Worm (Caenorhabditis elegans) whole organism, L3 larva: ENCODE data around the gene clec-162.
"Not testable (repeated sequence)": the region's sequence is repeated elsewhere in the genome, so short reads cannot be mapped to it uniquely, and the experiment has no call there.

ENCODE experiments used
- R02D3.7 ChIP-seq: fragments of 150-350 bp; optimal IDR thresholded peaks from 2 replicates; lab custom pipeline; 2014; ENCODE audit warnings: missing biosample characterization, missing genetic modification characterization
- aly-2 ChIP-seq: fragments of 150-350 bp; optimal IDR thresholded peaks from 2 replicates; lab custom pipeline; 2014; ENCODE audit warnings: missing biosample characterization, missing genetic modification characterization
- ama-1 ChIP-seq: fragments of 150-350 bp; optimal IDR thresholded peaks from 2 replicates; lab custom pipeline; 2018
- ceh-28 ChIP-seq: fragments of 150-350 bp; optimal IDR thresholded peaks from 2 replicates; lab custom pipeline; 2014; ENCODE audit warnings: missing biosample characterization, missing genetic modification reagents, missing genetic modification characterization
- ceh-9 ChIP-seq: sonication (generic microtip); optimal IDR thresholded peaks from 2 replicates; lab custom pipeline; 2018; ENCODE audit warnings: missing biosample characterization, missing genetic modification characterization
- daf-12 ChIP-seq: fragments of 150-350 bp; optimal IDR thresholded peaks from 2 replicates; lab custom pipeline; 2014; ENCODE audit warnings: missing biosample characterization, missing genetic modification reagents, missing genetic modification characterization
- egl-27 ChIP-seq: sonication (generic microtip); optimal IDR thresholded peaks from 4 replicates; lab custom pipeline; 2017; ENCODE audit warnings: missing biosample characterization, missing genetic modification reagents, missing genetic modification characterization
- egl-5 ChIP-seq: fragments of 150-350 bp; optimal IDR thresholded peaks from 2 replicates; lab custom pipeline; 2017; ENCODE audit warnings: missing biosample characterization, missing genetic modification reagents, missing genetic modification characterization, inconsistent platforms
- elt-1 ChIP-seq: fragments of 150-350 bp; optimal IDR thresholded peaks from 2 replicates; lab custom pipeline; 2014; ENCODE audit warnings: missing biosample characterization, missing genetic modification characterization
- elt-2 ChIP-seq: sonication (generic microtip); optimal IDR thresholded peaks from 2 replicates; lab custom pipeline; 2016; ENCODE audit warnings: missing genetic modification reagents, mild to moderate bottlenecking, missing genetic modification characterization, missing compliant biosample characterization
- elt-3 ChIP-seq, 3 experiments: fragments of 150-350 bp in 1 of 3; sonication (generic microtip) in 2 of 3; optimal IDR thresholded peaks; 2 replicates in 2 of 3; 4 replicates in 1 of 3; lab custom pipeline; 2014 to 2017; ENCODE audit warnings: missing biosample characterization in 3 of 3, missing genetic modification characterization in 3 of 3
- fkh-10 ChIP-seq: sonication (generic microtip); optimal IDR thresholded peaks from 2 replicates; lab custom pipeline; 2017; ENCODE audit warnings: missing biosample characterization, missing genetic modification reagents, missing genetic modification characterization
- fkh-2 ChIP-seq: fragments of 150-350 bp; optimal IDR thresholded peaks from 2 replicates; lab custom pipeline; 2014; ENCODE audit warnings: missing biosample characterization, missing genetic modification reagents, missing genetic modification characterization
- jun-1 ChIP-seq: fragments of 150-350 bp; optimal IDR thresholded peaks from 2 replicates; lab custom pipeline; 2014; ENCODE audit warnings: missing biosample characterization, missing genetic modification reagents, missing genetic modification characterization
- lin-39 ChIP-seq: fragments of 150-350 bp; optimal IDR thresholded peaks from 2 replicates; lab custom pipeline; 2018; ENCODE audit warnings: missing biosample characterization, missing genetic modification reagents, missing genetic modification characterization
- lsy-12 ChIP-seq: sonication (generic microtip); optimal IDR thresholded peaks from 2 replicates; lab custom pipeline; 2016; ENCODE audit warnings: mild to moderate bottlenecking, missing genetic modification characterization, missing compliant biosample characterization
- mdl-1 ChIP-seq: fragments of 150-350 bp; optimal IDR thresholded peaks from 2 replicates; lab custom pipeline; 2014; ENCODE audit warnings: missing biosample characterization, missing genetic modification characterization
- nfya-1 ChIP-seq: sonication (generic microtip); optimal IDR thresholded peaks from 2 replicates; lab custom pipeline; 2017; ENCODE audit warnings: missing genetic modification characterization, mild to moderate bottlenecking, missing compliant biosample characterization, antibody characterized with exemption, moderate library complexity; ENCODE audit not compliant: insufficient read depth
- nhr-11 ChIP-seq: fragments of 150-350 bp; optimal IDR thresholded peaks from 2 replicates; lab custom pipeline; 2014; ENCODE audit warnings: missing biosample characterization, missing genetic modification characterization
- nhr-237 ChIP-seq: fragments of 150-350 bp; optimal IDR thresholded peaks from 2 replicates; lab custom pipeline; 2014; ENCODE audit warnings: missing biosample characterization, missing genetic modification characterization
- nhr-76 ChIP-seq: fragments of 150-350 bp; sonication (generic microtip); optimal IDR thresholded peaks from 5 replicates; lab custom pipeline; 2014; ENCODE audit warnings: missing biosample characterization, missing genetic modification characterization
- nhr-77 ChIP-seq: fragments of 150-350 bp; optimal IDR thresholded peaks from 2 replicates; lab custom pipeline; 2014; ENCODE audit warnings: missing biosample characterization, missing genetic modification characterization
- pha-4 ChIP-seq: fragments of 150-350 bp; optimal IDR thresholded peaks from 2 replicates; lab custom pipeline; 2014; ENCODE audit warnings: missing biosample characterization, missing genetic modification reagents, missing genetic modification characterization
- pqm-1 ChIP-seq: fragments of 150-350 bp; optimal IDR thresholded peaks from 2 replicates; lab custom pipeline; 2017; ENCODE audit warnings: missing biosample characterization, missing genetic modification characterization, inconsistent platforms
- sea-2 ChIP-seq: fragments of 150-350 bp; sonication (generic microtip); optimal IDR thresholded peaks from 4 replicates; lab custom pipeline; 2014; ENCODE audit warnings: missing biosample characterization, missing genetic modification reagents, missing genetic modification characterization
- skn-1 ChIP-seq: fragments of 150-350 bp; optimal IDR thresholded peaks from 2 replicates; lab custom pipeline; 2014; ENCODE audit warnings: missing biosample characterization, missing genetic modification characterization
- tbx-2 ChIP-seq: sonication (generic microtip); optimal IDR thresholded peaks from 2 replicates; lab custom pipeline; 2016; ENCODE audit warnings: mild to moderate bottlenecking, missing genetic modification characterization, missing compliant biosample characterization
- unc-62 ChIP-seq: fragments of 150-350 bp; sonication (generic microtip); optimal IDR thresholded peaks from 4 replicates; lab custom pipeline; 2014; ENCODE audit warnings: missing biosample characterization, missing genetic modification reagents, missing genetic modification characterization
- zag-1 ChIP-seq: fragments of 150-350 bp; optimal IDR thresholded peaks from 2 replicates; lab custom pipeline; 2014; ENCODE audit warnings: missing biosample characterization, missing genetic modification characterization
- ztf-11 ChIP-seq: fragments of 150-350 bp; optimal IDR thresholded peaks from 2 replicates; lab custom pipeline; 2014; ENCODE audit warnings: missing biosample characterization, missing genetic modification characterization
- ztf-4 ChIP-seq: fragments of 150-350 bp; optimal IDR thresholded peaks from 2 replicates; lab custom pipeline; 2014; ENCODE audit warnings: missing biosample characterization, missing genetic modification characterization

clec-162 gene

DNA sequence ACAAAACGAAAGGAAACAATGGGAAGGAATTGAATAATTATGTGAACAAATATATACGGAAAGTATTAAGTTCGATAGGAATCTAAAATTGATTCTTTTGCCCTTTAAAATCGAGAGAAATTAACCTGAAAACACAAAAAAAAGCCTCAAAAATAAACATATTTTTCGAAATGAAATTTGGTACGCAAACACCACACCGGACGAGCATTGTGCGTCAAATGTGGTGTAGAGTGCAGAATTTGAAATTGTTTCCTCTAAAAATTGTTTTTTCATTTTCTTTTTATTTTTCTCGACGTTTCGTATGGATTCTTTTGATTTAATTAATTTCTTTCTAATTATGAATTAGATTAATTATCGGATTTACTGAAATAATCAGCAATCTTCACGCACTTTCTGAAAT lies 29.6 kb downstream of the clec-162 start (continued):
- TF ChIP-seq egl-27 (tag; lab: Kevin White, UChicago), result no peak
- TF ChIP-seq ztf-11 (tag; lab: Kevin White, UChicago), result no peak
- TF ChIP-seq egl-5, result no peak
- no peak for TF ChIP-seq nhr-77
- TF ChIP-seq lsy-12 (tag; lab: Kevin White, UChicago), result no peak
- TF ChIP-seq unc-62, result no peak
- TF ChIP-seq nhr-237 (tag; lab: Kevin White, UChicago), result no peak
- no peak for TF ChIP-seq R02D3.7 (tag; lab: Kevin White, UChicago)
- TF ChIP-seq nhr-11 (tag; lab: Kevin White, UChicago), result no peak
- TF ChIP-seq, all 47 proteins: peak for 5

ce11 chrIII:9694474-9694873 lies 30.5 kb downstream of the clec-162 start, which contains the start of gene set-3:
TSS of gene set-3 (minus strand) at chrIII:9694574.
- TF ChIP-seq aly-2 (tag; lab: Kevin White, UChicago), result no peak
- TF ChIP-seq skn-1, result no peak
- no peak for TF ChIP-seq nhr-76 (tag; lab: Kevin White, UChicago)
- no peak for TF ChIP-seq nfya-1 (tag; lab: Kevin White, UChicago)

DNA sequence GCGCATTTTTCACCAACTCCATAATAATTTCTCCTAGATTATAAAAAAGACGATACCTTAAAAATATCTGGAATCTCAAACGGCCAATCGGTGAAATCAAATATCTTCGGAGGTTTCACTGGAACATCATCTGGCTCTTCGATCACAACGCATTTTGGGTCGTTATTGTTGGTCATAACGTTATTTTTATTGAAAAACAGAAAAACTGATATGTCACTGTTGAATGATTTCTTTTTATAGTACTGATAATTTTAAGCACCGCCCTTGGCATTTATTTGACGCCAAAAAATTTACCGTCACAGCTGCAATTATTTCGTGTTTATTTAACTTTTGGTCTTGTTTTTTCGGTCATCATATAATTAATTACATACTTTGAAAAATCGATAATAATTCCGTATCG lies 35.0 kb downstream of the clec-162 start, which contains the start of gene best-5:
best-5 (minus strand) TSS at position 210 of the 400 bp plus-strand sequence.
- TF ChIP-seq nhr-77 (no peak), egl-27 (tag; lab: Kevin White, UChicago) (no peak), pqm-1 (tag; lab: Kevin White, UChicago) (peak; percentile 43), elt-2 (tag; lab: Kevin White, UChicago) (peak; percentile 42)

ce11 chrIII:9689377-9689776 lies 35.6 kb downstream of the clec-162 start:
- TF ChIP-seq zag-1 (tag; lab: Kevin White, UChicago) (no peak), elt-2 (tag; lab: Kevin White, UChicago) (peak; percentile 68), pha-4 (peak; percentile 34), pqm-1 (tag; lab: Kevin White, UChicago) (peak; percentile 91)

ce11 chrIII:9685959-9686358 lies 39.1 kb downstream of the clec-162 start, which contains the start of gene C07A9.10:
TSS of gene C07A9.10 (minus strand) at chrIII:9686059.
- TF ChIP-seq jun-1 (tag; lab: Kevin White, UChicago) (no peak), nhr-77 (no peak), mdl-1 (tag; lab: Kevin White, UChicago) (no peak), daf-12 (tag; lab: Kevin White, UChicago) (no peak), egl-27 (tag; lab: Kevin White, UChicago) (no peak), tbx-2 (tag; lab: Kevin White, UChicago) (no peak), fkh-10 (GFP tag; lab: Kevin White, UChicago) (no peak), skn-1 (no peak), ceh-28 (tag; lab: Kevin White, UChicago) (no peak), unc-62 (no peak), lin-39 (tag; lab: Kevin White, UChicago) (no peak), pha-4 (no peak), sea-2 (GFP tag; lab: Kevin White, UChicago) (no peak), lsy-12 (tag; lab: Kevin White, UChicago) (no peak), elt-1 (no peak), egl-5 (no peak), ama-1 (lab: Kevin White, UChicago) (no peak), ztf-4 (tag; lab: Kevin White, UChicago) (no peak), elt-3 (tag; optimal IDR thresholded peaks at IDR 0.05; lab: Kevin White, UChicago) (no peak), fkh-2 (tag; lab: Kevin White, UChicago) (no peak)

DNA sequence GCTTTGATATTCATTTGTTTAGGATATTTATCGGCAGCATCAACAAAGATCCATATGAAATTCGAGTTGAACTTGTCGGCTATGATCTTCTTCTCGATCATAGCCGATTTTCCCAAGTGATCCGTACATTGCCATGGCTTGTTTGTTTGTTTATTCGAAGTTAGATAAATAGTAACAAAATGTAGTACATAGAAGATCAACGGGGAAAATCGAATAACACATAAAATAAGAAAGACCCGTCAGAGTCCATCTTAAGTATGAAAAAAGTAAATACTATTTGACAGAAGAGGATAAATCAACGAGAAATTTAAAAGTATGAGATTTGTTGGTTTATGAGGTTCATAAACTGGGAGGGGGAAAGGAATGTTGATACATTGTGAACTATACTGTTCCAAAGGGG lies 42.3 kb downstream of the clec-162 start, which contains the start of gene C07A9.5:
C07A9.5 (minus strand) TSS at position 101 of the 400 bp plus-strand sequence.
- TF ChIP-seq lin-39, nhr-76, ceh-9 (tag; lab: Kevin White, UChicago): not testable (repeated sequence)
